Fruit fly (Drosophila melanogaster): ENCODE results near the gene CG4558.
A peak's percentile ranks its signal among the peaks of the same experiment; 100 is the strongest.

CG4558 gene

DNA sequence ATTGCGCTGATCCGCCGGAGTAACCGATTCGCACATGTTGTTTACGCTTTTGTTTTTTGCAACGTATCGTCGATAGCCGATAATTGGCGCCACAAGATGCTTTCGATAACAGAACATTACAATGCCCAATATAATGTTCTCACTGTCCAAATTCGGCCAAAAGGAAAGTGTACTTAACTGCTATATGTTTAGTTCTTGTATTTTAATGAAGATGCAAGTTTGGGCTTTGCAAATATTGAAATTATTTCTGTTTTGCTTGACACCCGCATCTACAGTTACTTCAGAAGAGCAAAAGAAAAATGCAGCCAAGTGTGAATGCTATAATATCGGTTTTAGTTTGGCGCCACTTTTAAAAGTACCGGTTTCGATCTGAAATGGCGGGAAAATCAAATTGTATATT, 3.0 kb downstream of the CG4558 start:
- TF ChIP-seq CG17801 (GFP tag; optimal IDR thresholded peaks at IDR 0.05; ENCODE audit: partially characterized antibody): peak; percentile 93

DNA sequence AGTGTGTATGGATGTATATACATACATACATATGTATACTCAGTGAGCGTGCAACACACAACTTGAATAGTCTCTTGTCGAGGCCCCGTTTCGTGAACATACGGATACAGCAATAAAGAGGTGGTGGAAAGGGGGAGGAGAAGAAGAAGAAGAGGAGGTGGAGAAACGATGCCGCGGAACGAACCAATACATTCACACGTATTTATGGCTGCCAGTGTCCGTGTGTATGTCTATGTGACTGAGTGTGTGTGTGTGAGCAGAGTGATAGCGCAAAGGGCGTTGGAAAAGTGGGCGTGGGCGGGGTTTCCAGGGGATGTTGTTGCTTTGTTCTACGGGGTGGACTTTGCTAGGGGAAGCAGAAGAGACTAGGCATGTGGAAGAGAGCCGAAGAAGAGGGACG, 3.8 kb downstream of the CG4558 start:
- TF ChIP-seq CG17801 (GFP tag; optimal IDR thresholded peaks at IDR 0.05; ENCODE audit: partially characterized antibody): no peak

DNA sequence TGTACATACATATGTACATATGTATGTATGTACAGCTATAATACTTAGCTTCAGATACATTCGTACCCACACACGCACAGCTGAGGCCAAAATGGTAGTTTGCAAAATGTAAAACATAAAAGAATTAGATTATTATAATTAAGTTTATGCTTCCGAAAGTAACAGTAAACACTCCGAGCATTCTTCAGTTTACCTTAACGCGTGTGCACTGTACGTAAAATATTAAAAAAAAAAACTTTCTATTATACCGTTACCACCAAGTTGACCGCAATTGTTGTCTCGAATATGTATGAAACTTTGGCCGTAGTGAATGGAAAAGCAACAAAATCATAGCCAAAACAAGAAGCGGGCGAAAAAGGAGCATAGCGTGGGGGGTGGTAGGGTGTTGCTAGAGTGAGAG, 5.0 kb downstream of the CG4558 start:
- peak; percentile 0 for TF ChIP-seq CG17801 (GFP tag; optimal IDR thresholded peaks at IDR 0.05; ENCODE audit: partially characterized antibody)

DNA sequence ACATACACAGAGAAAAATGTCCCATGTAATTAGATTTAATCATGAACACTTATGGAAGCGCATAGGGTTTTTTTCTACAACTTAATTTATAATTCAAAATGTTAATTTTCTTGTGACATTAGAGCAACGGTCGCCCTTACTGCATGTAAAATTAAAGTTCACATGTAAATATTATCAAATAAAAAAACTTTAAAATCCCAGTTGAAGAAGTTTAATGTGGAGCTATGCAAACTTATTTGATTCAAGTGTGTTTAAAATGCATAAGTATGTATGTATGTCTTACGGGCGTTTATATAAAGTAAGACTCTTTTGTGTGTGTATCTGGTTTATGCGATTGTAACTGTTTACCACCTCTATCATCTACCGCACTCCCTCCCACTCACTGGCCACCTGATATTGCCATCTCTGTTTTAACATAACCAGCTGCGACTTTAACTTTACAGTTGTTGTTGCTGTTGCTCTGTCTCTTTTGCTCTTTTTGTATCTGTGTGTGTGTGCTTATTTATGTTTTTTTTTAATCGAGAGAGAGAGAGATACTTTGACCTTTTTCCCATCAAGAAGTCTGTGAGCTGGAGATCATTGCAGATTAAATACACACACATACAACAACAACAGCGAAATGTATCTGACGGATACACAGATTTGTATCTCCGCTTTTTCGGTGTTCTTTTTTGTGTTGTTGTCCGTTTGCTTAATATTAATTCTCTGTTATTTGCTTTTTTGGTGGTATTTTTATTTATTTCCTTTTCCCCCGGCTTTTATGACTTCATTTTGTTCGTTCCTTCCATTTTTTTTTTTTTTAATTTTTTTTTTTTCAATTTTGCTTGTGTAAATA, 6.0 kb downstream of the CG4558 start:
- no peak for TF ChIP-seq CG17801 (GFP tag; optimal IDR thresholded peaks at IDR 0.05; ENCODE audit: partially characterized antibody)

DNA sequence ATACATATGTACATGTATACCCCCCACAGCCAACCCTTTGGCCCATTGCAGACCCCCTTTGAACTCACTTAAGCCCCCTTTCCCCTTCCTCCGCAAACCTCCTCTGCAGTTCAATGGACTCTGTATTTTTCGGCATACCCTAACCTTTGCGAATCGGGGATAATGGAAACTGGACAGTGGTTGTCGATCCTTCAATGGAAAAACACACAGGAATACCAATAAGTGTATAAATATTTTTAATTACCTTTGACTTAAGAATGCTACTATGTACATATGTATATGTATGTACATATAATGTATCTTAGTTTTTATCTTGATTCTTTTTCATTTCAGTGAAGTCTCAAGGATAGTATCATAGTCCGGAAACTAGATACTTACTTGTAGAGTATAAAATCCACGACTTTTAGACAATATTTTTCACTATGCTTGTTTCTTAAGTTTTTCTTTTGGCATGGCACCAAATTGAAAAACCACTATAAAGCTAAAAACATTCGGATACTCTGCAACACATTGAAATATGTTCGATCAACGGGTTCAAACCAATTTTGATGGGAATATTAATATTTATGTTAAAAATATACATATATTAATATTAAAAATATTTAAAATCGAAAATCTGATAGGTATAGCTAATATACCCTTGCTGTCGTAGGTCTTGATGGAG, 6.9 kb downstream of the CG4558 start:
- TF ChIP-seq CG17801 (GFP tag; optimal IDR thresholded peaks at IDR 0.05; ENCODE audit: partially characterized antibody): peak; percentile 84

DNA sequence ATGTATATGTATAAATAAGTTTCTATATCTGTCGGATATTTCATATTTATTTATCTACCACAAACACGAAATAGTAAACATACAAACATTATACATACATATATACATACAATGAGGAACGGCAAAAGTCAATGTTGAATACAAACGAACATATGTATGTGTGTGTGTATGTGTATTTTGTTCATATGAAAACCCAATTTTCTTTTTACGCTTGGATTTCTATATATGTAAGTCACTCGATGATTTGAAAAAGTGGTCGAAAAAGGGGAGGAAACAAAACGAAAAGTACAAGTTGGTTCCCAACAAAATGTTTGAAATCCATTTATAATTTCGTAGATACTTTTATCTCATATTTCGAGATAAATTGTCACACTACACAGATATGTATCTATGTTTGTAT, 7.7 kb downstream of the CG4558 start:
- TF ChIP-seq CG17801 (GFP tag; optimal IDR thresholded peaks at IDR 0.05; ENCODE audit: partially characterized antibody): no peak

DNA sequence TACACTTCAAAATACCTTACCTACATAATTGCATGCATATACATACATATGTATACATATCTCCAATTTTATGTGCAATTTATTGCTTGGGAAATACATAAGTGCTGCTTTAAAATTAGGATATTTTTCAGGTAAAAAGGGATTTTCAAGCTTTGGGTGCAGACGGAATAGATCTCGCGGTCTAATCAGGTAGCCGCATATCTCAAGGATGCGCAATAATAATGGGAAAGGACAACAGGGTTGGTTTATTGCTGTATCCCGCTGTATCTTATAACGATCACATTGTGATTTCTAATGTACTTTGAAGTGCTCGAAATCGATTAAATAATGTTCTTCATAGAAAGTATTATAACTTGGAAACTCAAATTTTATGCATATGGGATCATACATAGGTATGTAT, 8.1 kb downstream of the CG4558 start:
- TF ChIP-seq CG17801 (GFP tag; optimal IDR thresholded peaks at IDR 0.05; ENCODE audit: partially characterized antibody): no peak

DNA sequence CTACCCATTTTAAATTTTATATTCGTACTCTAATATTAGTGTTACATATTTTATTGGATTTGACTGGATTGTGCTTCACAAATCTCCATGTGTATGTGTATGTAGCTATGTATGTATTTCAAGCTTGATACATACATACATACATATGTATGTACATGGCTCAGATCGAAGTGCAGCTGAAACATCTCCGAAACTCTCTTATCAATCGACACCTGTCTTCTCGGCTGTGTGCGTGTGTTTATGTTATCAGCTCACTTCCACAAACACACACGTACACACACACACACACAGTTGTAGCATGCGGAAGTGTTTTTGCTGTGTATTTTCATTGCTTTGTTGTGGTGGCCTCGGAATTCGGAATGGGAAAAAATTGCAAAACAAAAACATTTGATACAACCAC, 9.7 kb downstream of the CG4558 start:
- no peak for TF ChIP-seq CG17801 (GFP tag; optimal IDR thresholded peaks at IDR 0.05; ENCODE audit: partially characterized antibody)

DNA sequence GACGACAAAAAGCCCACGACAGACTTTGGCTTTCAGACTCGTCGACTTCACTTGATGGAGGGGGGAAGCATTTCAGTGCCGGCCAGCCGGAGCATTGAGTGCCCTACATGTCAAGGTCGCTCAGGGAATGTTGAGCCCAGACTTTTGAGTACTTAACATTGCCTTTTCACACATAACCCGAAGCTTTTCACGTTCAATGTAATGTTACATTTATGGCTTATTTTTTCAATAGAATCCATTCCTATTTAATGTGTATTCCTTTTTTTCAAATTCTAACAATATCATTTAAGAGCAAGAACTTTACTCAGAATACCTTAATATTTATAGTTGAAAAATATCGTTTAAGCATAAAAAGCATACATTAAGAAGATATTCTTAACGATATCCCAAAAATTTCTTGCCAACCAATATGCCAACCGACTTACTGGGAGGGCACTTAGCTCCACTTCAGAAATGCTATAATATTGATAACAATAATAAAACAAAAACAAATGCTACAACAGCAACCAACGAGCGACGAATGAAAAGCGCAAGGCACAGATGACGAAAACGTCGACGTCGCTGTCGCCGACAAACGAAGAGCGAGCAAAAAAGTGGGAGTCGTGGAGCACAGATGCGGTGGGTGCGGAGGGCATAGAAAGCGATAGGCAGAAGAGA, 10.3 kb downstream of the CG4558 start:
- peak; percentile 81 for TF ChIP-seq CG17801 (GFP tag; optimal IDR thresholded peaks at IDR 0.05; ENCODE audit: partially characterized antibody)

DNA sequence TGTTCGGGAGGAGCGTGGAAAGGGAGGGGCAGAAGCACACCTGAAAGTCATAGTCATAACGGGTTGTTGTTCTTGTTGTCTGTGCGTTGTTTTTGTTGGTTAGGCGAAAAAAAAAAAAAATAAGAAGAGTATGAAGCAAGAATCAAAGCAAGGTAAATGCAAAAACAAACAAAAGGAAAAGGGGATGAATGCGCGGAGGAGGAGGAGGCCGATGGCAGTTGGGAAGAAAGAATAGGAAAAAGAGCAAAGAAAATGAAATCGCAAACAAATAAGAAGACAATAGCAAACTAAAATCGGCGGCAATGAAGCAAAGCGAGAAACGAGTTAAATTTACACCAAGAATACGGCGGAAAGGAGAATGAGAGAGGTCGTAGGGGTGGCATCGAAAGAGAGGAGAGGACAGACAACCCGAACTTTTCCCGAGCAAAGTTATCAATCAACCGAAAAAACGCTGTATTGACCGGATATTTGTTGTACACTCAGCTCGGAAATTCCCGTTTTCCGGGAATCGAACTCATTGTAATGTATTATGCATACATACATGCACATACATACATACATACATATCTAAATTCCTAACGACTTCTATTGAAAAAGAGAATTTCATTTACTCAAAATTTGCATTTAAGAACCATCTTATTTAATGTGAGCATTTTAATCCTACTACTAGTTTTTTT, 11.0 kb downstream of the CG4558 start:
- TF ChIP-seq CG17801 (GFP tag; optimal IDR thresholded peaks at IDR 0.05; ENCODE audit: partially characterized antibody): no peak

DNA sequence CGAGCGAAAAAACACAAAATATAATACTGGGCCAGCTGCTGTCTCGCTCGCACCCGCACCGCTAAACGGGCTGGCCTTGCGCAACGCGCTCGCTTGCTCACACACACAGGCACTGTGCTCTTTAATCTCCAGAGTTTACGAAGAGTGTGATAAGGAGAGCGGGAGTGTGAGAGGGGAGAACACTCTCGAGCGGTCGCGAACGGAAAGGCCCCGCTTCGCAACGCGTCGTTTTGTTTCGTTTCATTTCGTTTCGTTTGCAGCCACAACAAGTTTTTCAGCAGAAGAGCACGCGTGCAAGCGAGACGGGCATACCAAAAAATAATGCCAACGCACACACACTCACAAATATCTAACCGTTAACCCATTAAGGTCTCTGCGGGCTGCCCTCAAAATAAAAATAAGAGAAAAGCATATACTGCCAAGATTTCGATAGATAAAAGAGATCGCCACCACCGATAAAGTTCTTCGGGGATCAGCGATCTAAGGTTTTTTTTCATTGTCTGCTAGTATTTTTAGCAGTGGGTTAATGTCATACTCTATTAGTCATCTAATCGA, 12.0 kb downstream of the CG4558 start:
- peak; percentile 89 for TF ChIP-seq CG17801 (GFP tag; optimal IDR thresholded peaks at IDR 0.05; ENCODE audit: partially characterized antibody)

DNA sequence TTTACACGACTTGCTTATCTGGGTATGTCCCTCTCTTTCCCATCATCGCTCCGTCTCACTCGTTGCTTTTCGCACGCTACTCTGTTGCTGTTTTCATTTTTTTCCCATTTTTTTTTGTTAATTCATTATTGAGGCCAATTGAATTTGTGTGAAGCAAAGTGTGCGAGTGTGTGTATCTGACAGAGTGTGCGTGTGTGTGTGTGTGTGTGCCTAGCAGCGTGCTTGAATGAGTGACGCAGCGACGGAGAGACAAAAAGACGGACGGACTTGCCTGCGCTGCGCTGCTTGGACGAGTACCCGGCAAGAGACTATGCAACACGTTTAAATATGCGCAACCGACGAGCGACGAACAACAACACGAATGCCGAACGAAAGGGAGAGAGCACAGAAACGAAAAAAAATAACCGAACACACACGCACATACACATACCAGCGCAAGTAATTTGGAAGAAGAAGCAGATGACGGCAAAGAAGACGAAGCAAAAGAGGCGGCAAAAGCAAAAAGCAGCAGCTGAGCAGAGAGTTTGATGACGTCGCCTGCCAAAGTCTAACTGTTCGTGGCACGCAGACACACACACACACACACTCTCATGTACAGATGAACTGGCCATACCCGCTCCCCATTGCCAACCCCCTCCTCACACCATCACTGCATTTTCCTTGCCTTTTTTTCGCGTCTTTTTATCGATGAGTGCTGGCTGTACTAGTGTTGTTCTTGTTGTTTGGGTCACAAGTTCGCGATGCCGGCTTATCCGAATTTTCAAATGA, 13.1 kb downstream of the CG4558 start:
- TF ChIP-seq CG17801 (GFP tag; optimal IDR thresholded peaks at IDR 0.05; ENCODE audit: partially characterized antibody): no peak

DNA sequence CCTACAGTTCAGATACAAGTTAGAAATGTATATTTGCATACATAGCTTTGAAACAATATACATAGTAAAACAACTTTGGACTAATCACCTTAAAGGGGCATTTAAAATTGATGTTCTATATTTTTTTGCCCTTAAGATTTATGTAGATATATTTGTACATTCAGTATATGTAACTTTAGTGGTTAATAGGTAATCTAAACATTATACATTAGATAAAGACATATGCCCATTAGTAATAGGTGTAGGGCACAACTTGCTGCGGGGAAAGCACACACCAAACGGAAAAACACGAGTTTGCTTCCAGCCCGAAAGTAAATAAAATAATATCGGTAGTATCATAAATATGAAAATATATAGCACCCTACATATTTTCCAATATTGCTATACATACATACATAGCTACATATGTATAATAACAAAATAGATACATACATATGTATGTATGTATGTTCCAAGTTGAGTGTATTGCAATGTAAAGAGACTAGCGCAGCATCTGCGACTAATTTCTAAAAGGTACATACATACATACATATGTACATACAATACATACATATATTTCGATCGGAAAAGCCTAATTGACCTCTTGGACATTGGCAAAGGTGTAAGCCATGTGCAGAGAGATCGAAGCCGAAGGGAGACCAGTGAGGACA, 13.8 kb downstream of the CG4558 start, which contains the start of gene CG43736:
Gene CG43736, plus strand, starts transcription at position 600 of the 650 bp plus-strand sequence.
- TF ChIP-seq CG17801 (GFP tag; optimal IDR thresholded peaks at IDR 0.05; ENCODE audit: partially characterized antibody): peak; percentile 99

DNA sequence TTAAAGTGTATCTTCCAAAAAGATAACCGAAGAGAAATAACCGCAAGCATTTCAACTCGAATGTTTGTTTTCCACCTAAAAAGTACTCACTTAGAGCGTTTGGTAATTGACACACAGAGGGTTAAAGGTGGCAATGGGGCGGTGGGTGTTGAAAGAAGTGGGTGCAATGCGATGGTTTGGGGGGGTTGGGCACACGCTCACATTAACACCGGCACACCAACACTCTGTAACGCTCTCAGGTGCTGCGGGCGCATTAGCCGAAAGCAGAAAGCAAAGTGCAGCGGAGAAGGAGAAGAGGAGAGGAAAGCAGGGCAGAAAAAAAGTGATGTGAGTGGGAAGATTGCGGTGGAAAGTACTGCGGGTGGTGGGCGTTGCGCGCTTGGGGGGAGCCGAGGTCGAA, 15.5 kb downstream of the CG4558 start:
- no peak for TF ChIP-seq CG17801 (GFP tag; optimal IDR thresholded peaks at IDR 0.05; ENCODE audit: partially characterized antibody)

All from ovary, adult (tissue).